Fruit fly (Drosophila melanogaster) whole organism, prepupa: Measurements from ENCODE around the gene PVRAP.

Experiments
- CG6854 ChIP-seq: fragments of 200-800 bp; sonication (Bioruptor generic); optimal IDR thresholded peaks from 2 replicates; lab custom pipeline; 2017; ENCODE audit warnings: missing biosample characterization, mild to moderate bottlenecking, missing genetic modification characterization
- vri ChIP-seq: fragments of 200-800 bp; sonication (Bioruptor generic); optimal IDR thresholded peaks from 3 replicates; lab custom pipeline; 2016; ENCODE audit warnings: missing biosample characterization, mild to moderate bottlenecking, missing genetic modification characterization

- TF ChIP-seq vri (GFP tag; lab: Kevin White, UChicago) = no peak
- TF ChIP-seq CG6854 (GFP tag; lab: Kevin White, UChicago) = no peak
These were observed 16.3 kb upstream of the PVRAP start for dm6 chr3L:5980552-5981351.
